Worm (Caenorhabditis elegans) whole organism, late embryonic: ENCODE measurements around the gene C36A4.4.

ENCODE experiments used
- C08G9.2 ChIP-seq: sonication (generic microtip); optimal IDR thresholded peaks from 2 replicates; lab custom pipeline; 2016; ENCODE audit warnings: mild to moderate bottlenecking, missing genetic modification characterization, moderate library complexity, missing compliant biosample characterization
- C38D4.7 ChIP-seq: fragments of 200-800 bp; sonication (Bioruptor generic); optimal IDR thresholded peaks from 2 replicates; lab custom pipeline; 2018; ENCODE audit warnings: mild to moderate bottlenecking, missing genetic modification characterization, moderate library complexity, missing compliant biosample characterization
- F13H6.1 ChIP-seq: sonication (generic microtip); optimal IDR thresholded peaks from 2 replicates; lab custom pipeline; 2016; ENCODE audit warnings: missing genetic modification characterization, missing compliant biosample characterization
- K09A11.1 ChIP-seq: sonication (generic microtip); optimal IDR thresholded peaks from 2 replicates; lab custom pipeline; 2017; ENCODE audit warnings: antibody characterized with exemption, mild to moderate bottlenecking, missing genetic modification characterization, missing compliant biosample characterization; ENCODE audit not compliant: insufficient read depth
- T23F11.4 ChIP-seq: fragments of 200-800 bp; sonication (Bioruptor generic); optimal IDR thresholded peaks from 2 replicates; lab custom pipeline; 2018; ENCODE audit warnings: mild to moderate bottlenecking, missing genetic modification characterization, missing compliant biosample characterization
- ama-1 ChIP-seq: fragments of 150-350 bp; optimal IDR thresholded peaks from 2 replicates; lab custom pipeline; 2014
- ceh-18 ChIP-seq: sonication (generic microtip); optimal IDR thresholded peaks from 2 replicates; lab custom pipeline; 2016; ENCODE audit warnings: missing genetic modification characterization, missing compliant biosample characterization
- ceh-19 ChIP-seq: fragments of 200-800 bp; sonication (Bioruptor generic); optimal IDR thresholded peaks from 2 replicates; lab custom pipeline; 2018; ENCODE audit warnings: mild to moderate bottlenecking, missing genetic modification characterization, missing compliant biosample characterization
- ceh-22 ChIP-seq: sonication (generic microtip); optimal IDR thresholded peaks from 2 replicates; lab custom pipeline; 2017; ENCODE audit warnings: missing biosample characterization, missing genetic modification characterization
- ceh-30 ChIP-seq: fragments of 150-350 bp; optimal IDR thresholded peaks from 2 replicates; lab custom pipeline; 2014; ENCODE audit warnings: missing biosample characterization, missing genetic modification characterization
- ceh-31 ChIP-seq: sonication (generic microtip); optimal IDR thresholded peaks from 2 replicates; lab custom pipeline; 2016; ENCODE audit warnings: missing genetic modification characterization, missing compliant biosample characterization
- ceh-34 ChIP-seq: sonication (generic microtip); optimal IDR thresholded peaks from 2 replicates; lab custom pipeline; 2016; ENCODE audit warnings: mild to moderate bottlenecking, missing genetic modification characterization, missing compliant biosample characterization
- ceh-45 ChIP-seq: fragments of 200-800 bp; sonication (Bioruptor generic); IDR thresholded peaks from 2 replicates; pipeline ENCODE4 v1.3.6; 2022; ENCODE audit warnings: missing genetic modification reagents, missing genetic modification characterization, missing compliant biosample characterization
- ceh-48 ChIP-seq: sonication (generic microtip); optimal IDR thresholded peaks from 2 replicates; lab custom pipeline; 2016; ENCODE audit warnings: missing genetic modification characterization, inconsistent platforms, missing compliant biosample characterization
- ceh-6 ChIP-seq: fragments of 200-800 bp; sonication (Bioruptor generic); optimal IDR thresholded peaks from 2 replicates; lab custom pipeline; 2018; ENCODE audit warnings: mild to moderate bottlenecking, missing genetic modification characterization, missing compliant biosample characterization
- che-1 ChIP-seq: sonication (generic microtip); optimal IDR thresholded peaks from 2 replicates; lab custom pipeline; 2016; ENCODE audit warnings: mild to moderate bottlenecking, missing genetic modification characterization, missing compliant biosample characterization
- dmd-4 ChIP-seq: sonication (generic microtip); optimal IDR thresholded peaks from 2 replicates; lab custom pipeline; 2016; ENCODE audit warnings: borderline replicate concordance, missing genetic modification characterization, missing compliant biosample characterization
- dve-1 ChIP-seq: sonication (generic microtip); optimal IDR thresholded peaks from 2 replicates; lab custom pipeline; 2017; ENCODE audit warnings: antibody characterized with exemption, mild to moderate bottlenecking, missing genetic modification characterization, missing compliant biosample characterization
- elt-2 ChIP-seq: sonication (generic microtip); optimal IDR thresholded peaks from 2 replicates; lab custom pipeline; 2016; ENCODE audit warnings: missing genetic modification reagents, missing genetic modification characterization, missing compliant biosample characterization
- elt-4 ChIP-seq: sonication (generic microtip); optimal IDR thresholded peaks from 2 replicates; lab custom pipeline; 2016; ENCODE audit warnings: missing genetic modification characterization, missing compliant biosample characterization
- ets-4 ChIP-seq: sonication (generic microtip); optimal IDR thresholded peaks from 2 replicates; lab custom pipeline; 2016; ENCODE audit warnings: missing genetic modification characterization, missing compliant biosample characterization
- eyg-1 ChIP-seq: sonication (generic microtip); optimal IDR thresholded peaks from 2 replicates; lab custom pipeline; 2016; ENCODE audit warnings: missing genotype, missing genetic modification characterization, missing compliant biosample characterization
- fax-1 ChIP-seq: sonication (generic microtip); optimal IDR thresholded peaks from 2 replicates; lab custom pipeline; 2016; ENCODE audit warnings: missing genotype, missing genetic modification characterization, missing compliant biosample characterization
- fkh-10 ChIP-seq: fragments of 150-350 bp; optimal IDR thresholded peaks from 2 replicates; lab custom pipeline; 2014; ENCODE audit warnings: missing biosample characterization, missing genetic modification reagents, missing genetic modification characterization
- hlh-6 ChIP-seq: sonication (generic microtip); optimal IDR thresholded peaks from 2 replicates; lab custom pipeline; 2016; ENCODE audit warnings: missing genotype, missing genetic modification characterization, missing compliant biosample characterization
- lim-6 ChIP-seq: sonication (generic microtip); optimal IDR thresholded peaks from 2 replicates; lab custom pipeline; 2016; ENCODE audit warnings: missing genetic modification characterization, missing compliant biosample characterization
- nfya-1 ChIP-seq: sonication (generic microtip); optimal IDR thresholded peaks from 2 replicates; lab custom pipeline; 2017; ENCODE audit warnings: missing genetic modification characterization, mild to moderate bottlenecking, missing compliant biosample characterization, antibody characterized with exemption, moderate library complexity
- nhr-11 ChIP-seq: fragments of 150-350 bp; optimal IDR thresholded peaks from 2 replicates; lab custom pipeline; 2014; ENCODE audit warnings: missing biosample characterization, missing genetic modification characterization
- pag-3 ChIP-seq: sonication (generic microtip); optimal IDR thresholded peaks from 2 replicates; lab custom pipeline; 2016; ENCODE audit warnings: missing compliant biosample characterization, missing genetic modification characterization, borderline replicate concordance
- pat-9 ChIP-seq: fragments of 200-800 bp; sonication (Bioruptor generic); optimal IDR thresholded peaks from 2 replicates; lab custom pipeline; 2018; ENCODE audit warnings: mild to moderate bottlenecking, missing genetic modification characterization, moderate library complexity, missing compliant biosample characterization
- pha-4 ChIP-seq: fragments of 150-350 bp; optimal IDR thresholded peaks from 2 replicates; lab custom pipeline; 2018; ENCODE audit warnings: missing biosample characterization, missing genetic modification reagents, missing genetic modification characterization
- pqm-1 ChIP-seq: sonication (generic microtip); optimal IDR thresholded peaks from 2 replicates; lab custom pipeline; 2016; ENCODE audit warnings: missing genetic modification characterization, missing compliant biosample characterization
- ref-2 ChIP-seq: sonication (generic microtip); optimal IDR thresholded peaks from 2 replicates; lab custom pipeline; 2016; ENCODE audit warnings: missing genetic modification characterization, missing compliant biosample characterization
- rnt-1 ChIP-seq: sonication (generic microtip); optimal IDR thresholded peaks from 2 replicates; lab custom pipeline; 2016; ENCODE audit warnings: missing genetic modification characterization, missing compliant biosample characterization
- sdc-2 ChIP-seq: sonication (generic microtip); optimal IDR thresholded peaks from 2 replicates; lab custom pipeline; 2016; ENCODE audit warnings: missing genotype, missing genetic modification characterization, missing compliant biosample characterization
- sox-4 ChIP-seq: sonication (generic microtip); optimal IDR thresholded peaks from 2 replicates; lab custom pipeline; 2017; ENCODE audit warnings: mild to moderate bottlenecking, missing genetic modification characterization, inconsistent platforms, missing compliant biosample characterization
- ttx-3 ChIP-seq: sonication (generic microtip); optimal IDR thresholded peaks from 2 replicates; lab custom pipeline; 2016; ENCODE audit warnings: missing genetic modification reagents, missing genetic modification characterization, missing compliant biosample characterization
- unc-3 ChIP-seq, 2 experiments: fragments of 200-800 bp in 1 of 2; sonication (Bioruptor generic) in 1 of 2; sonication (generic microtip) in 1 of 2; conservative IDR thresholded peaks in 1 of 2; optimal IDR thresholded peaks in 1 of 2; 2 replicates each; pipeline versions ENCODE4 v1.3.6 to Lab custom; 2016 to 2022; ENCODE audit warnings: missing compliant biosample characterization in 2 of 2, missing genetic modification characterization in 2 of 2, missing genetic modification reagents in 1 of 2
- unc-55 ChIP-seq: sonication (generic microtip); optimal IDR thresholded peaks from 2 replicates; lab custom pipeline; 2017; ENCODE audit warnings: missing biosample characterization, missing genetic modification reagents, missing genetic modification characterization
- unc-86 ChIP-seq: sonication (generic microtip); optimal IDR thresholded peaks from 2 replicates; lab custom pipeline; 2016; ENCODE audit warnings: missing genetic modification characterization, missing compliant biosample characterization

Gene C36A4.4

ce11 chrIII:3820134-3820533 is 23.3 kb downstream of the C36A4.4 start (continued):
- TF ChIP-seq ceh-19 (peak; percentile 20), fkh-10 (GFP tag; lab: Kevin White, UChicago) (no peak), unc-3 (GFP tag; conservative IDR thresholded peaks at IDR 0.05; lab: Robert Waterston, UW) (no peak), unc-3 (tag; optimal IDR thresholded peaks at IDR 0.05; lab: Kevin White, UChicago) (no peak), ref-2 (tag; lab: Kevin White, UChicago) (peak; percentile 69), hlh-6 (tag; lab: Kevin White, UChicago) (no peak), ets-4 (no peak), ceh-34 (tag; lab: Kevin White, UChicago) (peak; percentile 45), sox-4 (tag; lab: Kevin White, UChicago) (no peak), ceh-30 (tag; lab: Kevin White, UChicago) (peak; percentile 55), che-1 (tag; lab: Kevin White, UChicago) (no peak), lim-6 (tag; lab: Kevin White, UChicago) (no peak), pag-3 (tag; lab: Kevin White, UChicago) (no peak), pha-4 (tag; lab: Kevin White, UChicago) (no peak), ceh-18 (peak; percentile 53), rnt-1 (tag; lab: Kevin White, UChicago) (peak; percentile 93), T23F11.4 (GFP tag; lab: Kevin White, UChicago) (no peak), C08G9.2 (peak; percentile 23), dve-1 (tag; lab: Kevin White, UChicago) (no peak), ttx-3 (no peak), ceh-45 (GFP tag; lab: Robert Waterston, UW) (no peak), pqm-1 (tag; lab: Kevin White, UChicago) (no peak), ceh-22 (no peak), F13H6.1 (tag; lab: Kevin White, UChicago) (no peak), fax-1 (tag; lab: Kevin White, UChicago) (no peak), sdc-2 (tag; lab: Kevin White, UChicago) (peak; percentile 67), nfya-1 (tag; lab: Kevin White, UChicago) (peak; percentile 79), ceh-6 (GFP tag; lab: Kevin White, UChicago) (no peak), ceh-48 (no peak), unc-86 (tag; lab: Kevin White, UChicago) (no peak), ama-1 (lab: Kevin White, UChicago) (peak; percentile 16), ceh-31 (peak; percentile 81)

- TF ChIP-seq pat-9 (tag; lab: Kevin White, UChicago) (no peak), dmd-4 (tag; lab: Kevin White, UChicago) (no peak), elt-2 (tag; lab: Kevin White, UChicago) (no peak), nhr-11 (tag; lab: Kevin White, UChicago) (no peak), ceh-30 (tag; lab: Kevin White, UChicago) (no peak)
These were observed 23.8 kb downstream of the C36A4.4 start, which contains the start of gene dpy-27 for ce11 chrIII:3819579-3819978. Gene dpy-27, minus strand, starts transcription at chrIII:3819679.

DNA sequence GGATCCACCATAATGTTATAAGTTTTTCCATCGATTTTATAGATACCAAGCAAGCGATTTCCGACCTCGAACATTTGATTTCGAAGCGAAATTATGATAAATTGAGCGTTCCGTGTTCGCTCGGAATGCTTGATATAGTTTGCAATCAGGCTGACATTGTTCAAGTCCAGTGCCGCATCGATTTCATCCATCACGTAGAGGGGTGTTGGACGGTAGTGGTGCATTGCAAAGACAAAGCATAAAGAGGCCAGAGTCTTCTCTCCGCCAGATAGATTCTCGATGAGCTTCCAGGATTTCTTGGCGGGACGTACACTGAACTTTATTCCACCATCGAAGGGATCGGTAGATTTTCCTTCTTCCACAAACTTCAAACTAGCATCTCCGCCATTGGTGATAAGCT is 29.0 kb downstream of the C36A4.4 start:
- TF ChIP-seq ceh-34 (tag; lab: Kevin White, UChicago) (no peak), hlh-6 (tag; lab: Kevin White, UChicago) (no peak), ceh-18 (no peak), unc-55 (GFP tag; lab: Kevin White, UChicago) (no peak), elt-2 (tag; lab: Kevin White, UChicago) (no peak), F13H6.1 (tag; lab: Kevin White, UChicago) (no peak), C38D4.7 (no peak), eyg-1 (tag; lab: Kevin White, UChicago) (no peak), lim-6 (tag; lab: Kevin White, UChicago) (no peak), K09A11.1 (tag; lab: Kevin White, UChicago) (no peak), elt-4 (tag; lab: Kevin White, UChicago) (no peak), nfya-1 (tag; lab: Kevin White, UChicago) (no peak), pqm-1 (tag; lab: Kevin White, UChicago) (no peak)
- TF ChIP-seq, all 69 proteins: peak for 0
